Worm (Caenorhabditis elegans) whole organism, dauer: ENCODE data around the gene F55F1.2.

ENCODE experiments used
- unc-62 ChIP-seq: sonication (generic microtip); optimal IDR thresholded peaks from 2 replicates; lab custom pipeline; 2017; ENCODE audit warnings: missing biosample characterization, missing genetic modification reagents, missing genetic modification characterization

Gene F55F1.2

DNA sequence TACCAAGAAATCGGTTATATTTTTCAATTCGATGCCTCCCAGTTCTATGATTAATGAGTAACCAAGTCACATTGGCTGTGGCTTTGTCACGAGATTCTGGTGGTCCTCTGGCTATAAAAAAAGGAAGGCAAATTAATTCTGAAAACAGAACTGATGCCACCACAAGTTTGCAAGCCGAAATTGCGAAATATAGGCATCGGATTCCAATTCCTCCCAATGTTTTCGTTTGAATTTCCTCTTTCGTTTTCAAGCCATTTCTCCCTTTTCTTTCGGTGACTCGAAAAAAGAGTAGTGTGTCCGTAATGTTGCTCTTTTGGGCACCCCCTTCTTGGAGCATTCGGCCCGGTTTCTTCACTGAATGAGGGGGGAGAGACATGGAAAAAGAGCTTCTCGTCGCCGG lies at the start of gene F55F1.2:
TSS of gene F55F1.2 (minus strand) at position 376 of the 400 bp plus-strand sequence.
- TF ChIP-seq unc-62 (GFP tag; lab: Kevin White, UChicago): no peak

DNA sequence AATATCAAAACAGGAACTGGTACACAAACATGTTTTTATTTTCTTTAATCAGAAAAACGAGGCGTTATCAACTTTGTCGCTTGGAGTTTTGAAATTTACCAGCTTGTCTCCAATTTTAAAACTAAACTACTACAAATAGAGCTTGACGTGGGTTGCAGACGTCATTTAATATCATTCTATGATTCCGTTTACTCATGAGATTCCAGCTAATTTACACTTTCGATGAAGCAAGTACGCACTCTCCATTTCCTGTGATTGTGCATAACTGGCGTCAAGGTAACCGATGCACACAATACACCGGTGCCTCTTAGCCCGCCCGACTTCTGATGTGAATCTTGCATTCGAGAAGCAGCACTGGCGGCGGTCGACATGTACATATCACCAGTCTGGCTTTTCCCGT lies 49.0 kb upstream of the F55F1.2 start:
- TF ChIP-seq unc-62 (GFP tag; lab: Kevin White, UChicago): no peak

DNA sequence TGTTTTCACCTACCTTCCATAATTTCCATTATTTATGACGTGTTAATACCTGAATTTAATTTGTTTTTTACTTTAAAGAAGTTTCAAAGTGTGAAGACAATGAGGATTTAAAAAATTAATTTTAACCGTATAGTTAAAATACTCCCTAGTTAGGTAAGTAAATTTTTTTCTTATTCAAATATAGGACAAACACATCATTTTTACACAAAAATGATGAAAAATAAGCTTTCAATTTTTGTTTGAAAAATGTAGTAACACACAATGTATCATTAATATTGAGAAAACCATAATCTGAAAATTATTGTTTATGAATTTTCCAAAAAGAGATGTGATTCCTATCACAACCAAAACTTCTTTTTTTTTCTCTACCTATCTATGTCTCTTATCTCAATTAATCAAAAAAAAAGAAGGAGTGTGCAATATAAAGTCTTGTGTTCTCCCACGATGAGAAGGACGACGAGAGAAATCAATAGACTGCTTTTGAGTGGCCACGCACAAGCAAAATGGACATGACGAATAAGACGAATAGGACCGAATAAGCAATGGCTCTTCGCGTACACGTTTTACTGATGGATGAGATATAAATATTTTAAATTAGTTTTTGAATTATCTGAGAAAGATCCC lies 44.3 kb upstream of the F55F1.2 start, which contains the start of gene C14A11.6:
TSS of gene C14A11.6 (minus strand) at position 51 of the 624 bp plus-strand sequence.
- TF ChIP-seq unc-62 (GFP tag; lab: Kevin White, UChicago): no peak

DNA sequence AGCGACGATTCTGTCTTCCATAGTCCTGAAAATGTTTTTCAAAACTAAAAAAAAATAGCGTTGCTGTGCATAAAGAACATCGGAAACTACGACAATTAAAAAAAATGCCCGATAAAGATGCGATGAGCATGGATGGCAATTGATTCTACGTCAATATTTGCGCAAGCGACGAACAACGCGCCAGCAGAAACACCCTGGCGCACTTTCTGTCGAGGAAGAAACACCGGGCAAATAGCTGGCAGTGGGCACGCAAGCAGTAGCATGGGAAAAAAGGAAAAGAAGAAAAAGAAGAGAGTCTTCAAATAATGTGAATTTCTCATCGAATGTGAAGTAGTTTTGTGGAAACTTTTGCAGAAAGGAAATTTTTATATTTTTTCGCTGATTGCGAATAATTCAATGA lies 39.8 kb upstream of the F55F1.2 start, which contains the start of gene C14A11.9:
TSS of gene C14A11.9 (minus strand) at position 27 of the 400 bp plus-strand sequence.
- TF ChIP-seq unc-62 (GFP tag; lab: Kevin White, UChicago): no peak

DNA sequence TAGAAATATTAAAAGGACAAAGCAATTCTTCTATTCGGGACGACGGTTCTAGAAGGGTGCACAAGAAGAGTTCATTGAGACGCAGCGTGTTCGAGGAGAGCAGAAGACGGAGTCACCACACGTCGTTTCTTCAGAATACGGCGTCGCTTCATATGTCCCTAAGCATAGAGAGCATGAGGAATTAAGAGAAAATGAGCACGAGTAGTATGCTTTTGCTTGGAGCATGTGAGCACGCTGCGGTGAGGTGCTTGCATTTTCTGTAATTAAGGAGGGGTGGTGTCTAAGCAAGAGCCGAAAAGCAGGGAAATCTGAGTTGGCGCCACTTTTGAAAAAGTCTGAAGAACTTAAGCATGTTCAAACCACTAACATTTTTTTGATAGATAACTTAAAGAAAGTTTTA lies 37.5 kb upstream of the F55F1.2 start, which contains the start of gene C14A11.5:
TSS of gene C14A11.5 (minus strand) at position 139 of the 400 bp plus-strand sequence.
- TF ChIP-seq unc-62 (GFP tag; lab: Kevin White, UChicago): no peak

DNA sequence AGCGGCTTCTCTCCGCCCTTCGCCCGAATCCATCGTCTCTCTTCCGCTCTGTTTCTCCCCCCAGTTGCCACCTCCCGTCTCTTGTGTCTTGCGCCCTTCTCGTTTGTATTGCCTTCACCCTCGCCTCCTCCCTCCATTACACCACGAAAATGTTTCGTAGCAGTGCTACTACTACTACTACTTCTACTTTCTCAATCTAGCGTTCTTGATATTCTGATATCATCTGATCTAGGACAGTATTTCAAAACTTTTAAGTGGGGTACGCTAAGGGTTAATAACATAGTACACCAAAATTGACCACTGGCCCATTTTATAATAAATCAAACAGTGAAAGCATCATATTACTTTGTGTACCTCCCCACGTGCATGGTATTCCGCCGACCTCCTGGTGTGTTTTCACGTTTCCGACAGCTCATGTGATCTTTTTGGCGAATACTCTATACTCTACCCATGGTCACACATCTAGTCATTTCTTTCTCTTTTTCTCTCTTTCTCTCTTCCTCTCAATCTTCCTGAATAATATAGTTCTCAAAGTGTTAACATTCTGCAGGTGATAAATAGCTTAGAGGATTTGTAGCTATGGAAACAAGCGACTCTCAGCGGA lies 32.8 kb upstream of the F55F1.2 start, which contains the start of gene C14A11.2:
TSS of gene C14A11.2 (plus strand) at position 551 of the 604 bp plus-strand sequence.
- no peak for TF ChIP-seq unc-62 (GFP tag; lab: Kevin White, UChicago)

DNA sequence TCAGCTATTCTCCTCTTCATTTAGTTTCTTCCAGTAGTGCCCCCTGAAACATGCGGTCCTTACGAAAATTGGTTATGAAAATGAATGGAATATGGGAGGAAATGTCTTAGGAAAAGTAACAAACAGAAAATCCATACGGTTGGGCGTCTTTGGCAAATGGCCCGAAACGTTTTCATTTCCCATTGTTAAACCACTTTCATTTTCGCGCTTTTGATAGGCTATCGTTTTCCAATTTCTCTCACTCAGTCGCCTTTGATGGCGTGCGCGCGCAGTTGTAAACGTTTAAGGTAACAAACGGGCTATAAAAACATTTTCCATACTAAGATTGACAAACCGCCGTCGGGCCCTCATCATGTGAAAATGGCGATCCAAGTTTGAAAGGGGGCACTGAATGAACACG lies 25.2 kb upstream of the F55F1.2 start:
- TF ChIP-seq unc-62 (GFP tag; lab: Kevin White, UChicago): no peak

DNA sequence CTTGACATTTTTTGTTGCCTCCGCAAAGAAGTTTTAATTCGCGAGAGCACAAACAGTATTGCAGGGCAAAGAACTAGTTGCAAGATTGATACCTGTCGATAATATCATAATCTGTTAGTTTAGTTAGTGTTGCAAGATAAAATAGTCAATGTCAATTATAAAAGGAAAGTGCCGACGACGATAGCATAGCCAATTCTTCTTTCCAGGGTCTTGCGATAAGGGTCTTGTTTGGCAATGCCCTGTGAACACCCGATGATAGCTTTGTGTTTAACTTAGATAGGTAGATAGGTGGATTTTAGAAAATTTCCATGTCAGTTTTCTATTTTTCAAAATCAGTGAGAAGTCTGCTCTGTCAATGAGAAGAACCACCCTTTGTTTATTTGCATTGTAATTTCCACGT lies 24.5 kb upstream of the F55F1.2 start:
- TF ChIP-seq unc-62 (GFP tag; lab: Kevin White, UChicago): no peak

DNA sequence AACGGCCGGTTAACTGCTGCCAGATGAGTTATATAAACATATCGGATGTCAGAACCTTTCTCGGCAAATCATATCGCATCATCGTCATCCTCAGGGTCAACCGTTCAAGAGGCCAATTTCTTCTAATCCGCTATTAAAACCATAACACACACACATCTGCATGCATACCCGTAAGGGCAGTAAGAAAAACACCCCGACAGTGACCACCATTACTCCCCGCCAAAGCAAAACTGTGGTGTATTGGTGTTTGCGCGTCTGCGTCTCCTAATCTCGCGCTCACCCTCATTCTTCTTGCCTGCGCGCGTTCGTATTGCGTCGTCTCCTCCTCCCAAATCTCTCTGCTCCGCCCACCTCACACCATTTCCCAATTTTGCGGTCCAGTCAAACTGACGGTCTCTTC lies 23.7 kb upstream of the F55F1.2 start:
- no peak for TF ChIP-seq unc-62 (GFP tag; lab: Kevin White, UChicago)

DNA sequence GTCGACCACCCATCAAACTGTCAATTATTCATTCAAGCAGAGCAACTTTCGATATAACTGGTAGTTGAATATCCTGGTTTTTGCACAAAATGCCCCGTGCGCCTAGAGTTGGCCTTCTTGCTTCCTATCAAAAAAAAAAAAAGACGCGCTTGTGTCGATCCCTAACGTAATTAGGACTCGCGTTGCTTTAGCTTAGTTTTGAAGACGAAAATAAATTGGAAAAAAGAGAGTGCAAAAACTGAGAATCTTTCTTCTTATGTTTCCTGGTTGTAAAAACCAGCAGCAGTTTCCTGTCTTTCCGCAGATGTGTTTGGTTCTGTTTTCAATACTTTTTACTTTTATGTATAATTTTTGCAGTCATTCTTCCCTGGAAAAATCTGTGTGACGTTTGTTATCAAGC lies 8.1 kb upstream of the F55F1.2 start:
- no peak for TF ChIP-seq unc-62 (GFP tag; lab: Kevin White, UChicago)

DNA sequence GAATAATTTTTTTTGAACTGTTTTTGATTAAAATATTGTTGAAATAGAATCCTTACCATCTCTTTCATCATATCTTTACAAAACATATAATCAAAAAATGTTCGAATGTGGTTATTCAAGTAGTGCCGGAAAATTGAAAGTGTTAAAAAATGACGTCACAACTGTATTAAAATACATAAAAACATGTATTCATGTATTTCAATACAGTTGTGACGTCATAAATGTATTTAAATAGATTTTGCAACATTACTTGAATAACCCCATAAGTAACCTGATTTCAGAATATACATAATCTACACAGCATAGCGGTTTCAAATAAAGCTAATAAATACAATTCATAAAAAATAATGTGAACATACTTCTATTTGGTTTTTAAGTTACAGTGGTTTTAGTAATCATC lies 7.1 kb upstream of the F55F1.2 start:
- TF ChIP-seq unc-62 (GFP tag; lab: Kevin White, UChicago): no peak

DNA sequence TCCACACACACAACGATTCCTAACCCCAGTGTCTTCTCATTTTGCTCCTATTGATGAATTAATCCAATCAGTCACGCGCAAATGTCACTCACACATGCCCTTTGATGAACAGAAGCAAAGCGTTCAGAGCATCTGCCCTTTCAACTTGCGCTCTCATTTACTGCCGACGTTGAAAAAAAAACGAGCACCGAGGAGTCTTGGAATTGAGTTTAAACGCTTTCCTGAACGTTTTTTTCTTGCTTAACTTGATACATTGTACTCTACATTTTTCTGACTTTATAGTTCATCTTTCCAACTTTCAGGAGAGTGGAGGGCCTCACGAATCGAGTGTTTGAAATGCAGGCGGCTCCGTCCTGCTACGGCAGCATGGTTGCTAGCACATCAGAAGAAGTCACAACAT lies 1.9 kb upstream of the F55F1.2 start, which contains the start of gene cgef-1:
TSS of gene cgef-1 (plus strand) at position 301 of the 400 bp plus-strand sequence.
- no peak for TF ChIP-seq unc-62 (GFP tag; lab: Kevin White, UChicago)

DNA sequence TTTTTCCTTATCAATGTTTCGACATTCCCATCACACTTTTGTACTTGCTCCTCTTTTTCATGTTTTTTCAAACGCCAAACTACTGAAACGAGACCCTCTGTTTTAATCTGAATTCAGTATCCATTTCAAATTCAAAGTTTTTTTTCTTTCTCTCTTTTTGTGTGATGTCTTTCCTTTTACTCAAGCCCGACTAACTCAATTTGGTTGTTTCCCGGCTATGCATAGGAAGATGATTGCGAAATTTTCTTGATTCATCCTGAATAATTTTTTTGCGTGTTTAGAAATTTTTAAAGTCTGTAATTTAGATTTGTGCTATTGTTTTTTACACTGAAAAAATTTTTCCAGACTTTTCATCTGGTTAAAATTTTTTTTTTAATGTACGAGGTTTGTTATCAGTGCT lies 5.6 kb downstream of the F55F1.2 start:
- no peak for TF ChIP-seq unc-62 (GFP tag; lab: Kevin White, UChicago)

DNA sequence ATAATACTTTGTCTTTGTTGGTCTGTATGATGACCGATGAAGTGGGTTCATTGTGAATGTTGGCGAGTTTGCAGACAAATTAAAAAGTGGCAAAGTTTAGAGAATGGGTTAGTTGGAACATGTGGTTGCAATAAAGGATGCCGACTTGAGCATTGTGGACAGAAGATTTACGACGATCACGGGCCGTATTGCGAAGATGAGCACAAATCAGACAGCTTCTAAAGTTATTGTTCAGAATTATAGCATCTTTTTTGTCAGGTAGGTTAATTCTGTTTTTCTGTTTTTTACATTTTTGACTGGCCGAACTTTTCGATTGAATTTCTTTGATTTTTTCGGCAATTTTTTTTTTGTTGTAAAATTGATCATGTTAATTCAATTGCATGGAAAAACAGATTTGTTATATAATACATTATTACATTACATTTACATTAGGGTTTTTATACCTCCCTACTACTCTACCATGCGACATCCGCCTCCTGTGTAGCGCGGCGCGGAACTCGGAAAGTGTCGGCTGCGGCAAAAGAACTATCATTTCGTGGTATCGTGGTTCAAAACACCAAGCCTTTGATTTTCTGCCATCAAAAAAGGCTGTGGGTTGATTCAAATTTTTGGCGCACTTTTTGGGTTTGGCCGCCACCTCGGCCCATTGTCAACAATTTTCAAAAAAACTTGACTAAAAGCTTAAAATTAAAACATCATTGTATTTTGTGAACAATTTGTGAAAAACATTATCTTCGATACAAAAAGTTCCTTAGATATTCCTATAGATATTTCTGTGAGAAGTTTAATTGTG lies 6.2 kb downstream of the F55F1.2 start, which contains the start of gene unc-2:
TSS of gene unc-2 (minus strand) at position 51 of the 793 bp plus-strand sequence.
- TF ChIP-seq unc-62 (GFP tag; lab: Kevin White, UChicago): no peak

DNA sequence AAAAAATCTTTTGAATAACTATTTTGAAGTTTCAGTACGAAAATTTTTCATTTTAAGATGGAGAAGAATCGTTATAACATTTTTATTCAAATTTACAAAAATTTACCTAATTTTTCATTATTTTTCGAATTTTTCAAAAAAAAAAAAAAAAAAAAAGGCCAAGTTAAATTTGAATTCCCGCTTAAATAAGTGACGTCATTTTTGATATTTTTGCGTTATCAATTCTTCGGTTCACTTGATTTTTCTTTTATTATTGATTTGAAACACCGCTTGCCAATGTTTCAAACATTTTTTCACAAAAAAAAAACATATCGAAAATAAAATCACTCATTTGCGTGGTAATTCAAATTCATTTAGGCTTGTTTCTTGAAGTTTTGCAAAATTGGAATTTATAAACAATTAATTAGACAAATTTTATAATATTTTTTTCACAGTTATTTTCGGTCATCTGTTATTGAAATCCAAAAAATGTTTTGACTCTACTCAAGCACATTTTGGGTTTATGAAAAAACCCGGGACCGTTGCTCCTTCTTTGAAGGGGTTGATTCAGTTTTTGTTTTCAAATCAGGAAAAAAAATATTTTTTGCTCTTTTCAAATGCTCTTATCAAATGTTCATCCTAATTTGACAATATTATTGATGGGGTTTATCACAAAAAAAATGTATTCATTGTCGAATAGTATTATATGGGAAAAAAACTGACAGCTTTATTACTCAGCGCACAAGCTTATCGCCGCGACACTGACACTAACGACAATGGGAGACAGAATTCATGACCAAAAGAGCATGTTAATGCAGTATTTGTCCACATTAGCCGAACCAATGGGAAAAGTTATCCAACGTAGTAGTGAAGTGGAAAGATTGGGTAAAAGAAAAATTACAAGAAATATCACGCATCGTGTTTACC lies 15.6 kb downstream of the F55F1.2 start:
- no peak for TF ChIP-seq unc-62 (GFP tag; lab: Kevin White, UChicago)
